Worm (Caenorhabditis elegans) whole organism, early embryonic: ENCODE data around the gene R03H10.7.
"Not testable (repeated sequence)": the region's sequence is repeated elsewhere in the genome, so short reads cannot be mapped to it uniquely, and the experiment has no call there.

Experiments
- aly-1 ChIP-seq: sonication (generic microtip); optimal IDR thresholded peaks from 2 replicates; lab custom pipeline; 2016; ENCODE audit warnings: missing genetic modification characterization, missing compliant biosample characterization
- ama-1 ChIP-seq: fragments of 150-350 bp; optimal IDR thresholded peaks from 2 replicates; lab custom pipeline; 2014
- flt-1 ChIP-seq: fragments of 200-800 bp; sonication (Bioruptor generic); IDR thresholded peaks from 2 replicates; pipeline ENCODE4 v1.3.6; 2022; ENCODE audit warnings: missing genetic modification characterization, missing compliant biosample characterization
- hnd-1 ChIP-seq: sonication (generic microtip); optimal IDR thresholded peaks from 2 replicates; lab custom pipeline; 2016; ENCODE audit warnings: missing genetic modification characterization, missing compliant biosample characterization
- scrt-1 ChIP-seq: fragments of 200-800 bp; sonication (Bioruptor generic); IDR thresholded peaks from 2 replicates; pipeline ENCODE4 v1.3.6; 2022; ENCODE audit warnings: missing genetic modification characterization, missing compliant biosample characterization

DNA sequence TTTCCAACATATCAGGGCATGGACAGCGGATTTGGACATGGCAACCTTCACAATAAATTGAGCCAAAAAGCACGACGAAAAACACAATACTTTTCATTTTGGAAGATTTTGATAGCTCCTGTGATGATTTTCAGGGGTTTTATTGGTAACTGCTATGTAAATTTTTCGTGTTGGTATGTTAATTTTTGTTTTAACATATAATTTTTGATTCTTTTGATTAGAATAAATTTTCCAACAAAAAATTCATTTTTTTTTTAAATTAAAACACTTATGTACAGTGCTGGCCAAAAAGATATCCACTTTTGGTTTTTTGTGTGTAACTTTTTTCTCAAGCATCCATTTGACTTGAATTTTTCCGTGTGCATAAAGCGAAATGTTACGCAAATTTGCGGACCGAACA, 10.3 kb downstream of the R03H10.7 start, which contains the start of gene R03H10.4:
- TF ChIP-seq ama-1 (lab: Kevin White, UChicago); flt-1; hnd-1 (tag; lab: Kevin White, UChicago); scrt-1 (GFP tag; lab: Robert Waterston, UW); aly-1 (tag; lab: Kevin White, UChicago): not testable (repeated sequence)
